Worm (Caenorhabditis elegans) whole organism, mixed stage, embryonic: ENCODE results near the gene npr-1.

Experiments used
- elt-3 ChIP-seq: fragments of 150-350 bp; optimal IDR thresholded peaks from 2 replicates; lab custom pipeline; 2014; ENCODE audit warnings: missing biosample characterization, missing genetic modification characterization
- ham-2 ChIP-seq: fragments of 200-800 bp; sonication (Bioruptor generic); optimal IDR thresholded peaks from 2 replicates; lab custom pipeline; 2018; ENCODE audit warnings: mild to moderate bottlenecking, missing genetic modification characterization, missing compliant biosample characterization
- lin-13 ChIP-seq: fragments of 150-350 bp; optimal IDR thresholded peaks from 2 replicates; lab custom pipeline; 2014; ENCODE audit warnings: missing biosample characterization, missing genetic modification characterization
- lsy-2 ChIP-seq: fragments of 150-350 bp; optimal IDR thresholded peaks from 2 replicates; lab custom pipeline; 2014; ENCODE audit warnings: missing biosample characterization, missing genetic modification characterization
- mab-5 ChIP-seq: fragments of 150-350 bp; optimal IDR thresholded peaks from 2 replicates; lab custom pipeline; 2014; ENCODE audit warnings: missing biosample characterization, missing genetic modification characterization
- mep-1 ChIP-seq: fragments of 150-350 bp; optimal IDR thresholded peaks from 2 replicates; lab custom pipeline; 2017; ENCODE audit warnings: missing biosample characterization, missing genetic modification reagents, missing genetic modification characterization, inconsistent platforms
- mls-2 ChIP-seq: sonication (generic microtip); optimal IDR thresholded peaks from 2 replicates; lab custom pipeline; 2016; ENCODE audit warnings: mild to moderate bottlenecking, missing genetic modification characterization, moderate library complexity, missing compliant biosample characterization
- nhr-12 ChIP-seq: fragments of 150-350 bp; optimal IDR thresholded peaks from 2 replicates; lab custom pipeline; 2014; ENCODE audit warnings: missing biosample characterization, missing genetic modification characterization
- nhr-2 ChIP-seq: fragments of 150-350 bp; optimal IDR thresholded peaks from 2 replicates; lab custom pipeline; 2014; ENCODE audit warnings: missing biosample characterization, missing genetic modification characterization
- nhr-237 ChIP-seq: fragments of 150-350 bp; optimal IDR thresholded peaks from 2 replicates; lab custom pipeline; 2014; ENCODE audit warnings: missing biosample characterization, missing genetic modification characterization
- nhr-28 ChIP-seq: fragments of 150-350 bp; optimal IDR thresholded peaks from 2 replicates; lab custom pipeline; 2014; ENCODE audit warnings: missing biosample characterization, missing genetic modification characterization
- pha-4 ChIP-seq: fragments of 150-350 bp; optimal IDR thresholded peaks from 2 replicates; lab custom pipeline; 2018; ENCODE audit warnings: missing biosample characterization, missing genetic modification reagents, missing genetic modification characterization
- tbx-8 ChIP-seq: fragments of 200-800 bp; sonication (Bioruptor generic); optimal IDR thresholded peaks from 2 replicates; lab custom pipeline; 2018; ENCODE audit warnings: mild to moderate bottlenecking, missing genetic modification characterization, moderate library complexity, missing compliant biosample characterization
- unc-39 ChIP-seq: fragments of 150-350 bp; optimal IDR thresholded peaks from 2 replicates; lab custom pipeline; 2014; ENCODE audit warnings: missing biosample characterization, missing genetic modification characterization

DNA sequence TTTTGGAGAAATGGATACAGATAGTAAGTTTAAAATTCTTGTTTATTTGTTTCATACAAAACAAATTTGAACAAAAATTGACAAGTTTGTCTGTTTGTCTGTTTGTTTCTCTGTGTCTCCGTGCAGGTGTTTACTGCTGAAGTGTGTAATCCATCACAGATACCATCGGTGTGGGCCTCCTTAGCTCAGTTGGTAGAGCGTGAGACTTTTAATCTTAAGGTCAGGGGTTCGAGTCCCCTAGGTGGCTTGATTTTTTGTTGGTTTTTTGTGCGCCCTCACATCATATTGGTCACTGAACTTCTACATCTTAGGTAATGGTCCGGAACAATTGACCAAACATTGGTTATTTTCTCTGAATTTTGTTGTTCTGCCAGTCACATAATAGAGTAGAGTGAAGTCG is 19.2 kb upstream of the npr-1 start:
- no peak for TF ChIP-seq tbx-8 (GFP tag; lab: Kevin White, UChicago)
- TF ChIP-seq nhr-237 (tag; lab: Kevin White, UChicago): no peak
- TF ChIP-seq pha-4 (tag; lab: Kevin White, UChicago): no peak
- no peak for TF ChIP-seq elt-3 (tag; lab: Kevin White, UChicago)
- TF ChIP-seq mep-1 (tag; lab: Kevin White, UChicago): no peak
- TF ChIP-seq ham-2 (GFP tag; lab: Kevin White, UChicago): no peak
- TF ChIP-seq mls-2 (tag; lab: Kevin White, UChicago): peak; percentile 45
- no peak for TF ChIP-seq mab-5 (tag; lab: Kevin White, UChicago)
- no peak for TF ChIP-seq nhr-12 (tag; lab: Kevin White, UChicago)
- no peak for TF ChIP-seq nhr-28
- TF ChIP-seq lin-13 (tag; lab: Kevin White, UChicago): no peak
- TF ChIP-seq nhr-2 (tag; lab: Kevin White, UChicago): no peak
- TF ChIP-seq unc-39: no peak
- no peak for TF ChIP-seq lsy-2 (tag; lab: Kevin White, UChicago)
